Fruit fly (Drosophila melanogaster): Measurements from ENCODE around the gene CG43759.

The CG43759 gene

dm6 chrX:19020062-19020461, 89.9 kb downstream of the CG43759 start:
- TF ChIP-seq h (optimal IDR thresholded peaks at IDR 0.05) (no peak), insv (optimal IDR thresholded peaks at IDR 0.05) (no peak), ttk (optimal IDR thresholded peaks at IDR 0.05) (no peak), Sin3A (optimal IDR thresholded peaks at IDR 0.05) (no peak), Myc (optimal IDR thresholded peaks at IDR 0.05) (no peak), psq (optimal IDR thresholded peaks at IDR 0.05) (no peak)

DNA sequence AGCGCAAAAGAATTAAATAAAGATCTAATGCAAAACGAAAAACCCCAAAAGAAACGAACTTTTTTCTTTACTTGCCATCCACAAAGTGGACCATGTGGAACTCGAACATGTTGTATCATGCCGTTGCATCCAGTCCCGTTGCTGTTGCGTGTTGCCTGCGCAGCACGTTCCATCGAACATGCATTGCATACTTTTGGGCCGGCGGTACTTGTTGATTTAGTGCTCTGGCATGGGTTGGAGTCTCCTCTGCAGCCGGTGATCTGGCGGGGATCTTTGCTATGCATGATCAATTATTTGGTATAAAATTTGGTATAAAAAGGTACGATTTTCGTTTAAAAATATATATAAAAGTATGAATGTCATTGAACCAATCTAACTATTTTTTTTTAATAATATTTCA, 98.4 kb downstream of the CG43759 start:
- TF ChIP-seq ttk (optimal IDR thresholded peaks at IDR 0.05) = no peak
- TF ChIP-seq psq (optimal IDR thresholded peaks at IDR 0.05) = no peak
- no peak for TF ChIP-seq h (optimal IDR thresholded peaks at IDR 0.05)
- no peak for TF ChIP-seq insv (optimal IDR thresholded peaks at IDR 0.05)
- no peak for TF ChIP-seq Myc (optimal IDR thresholded peaks at IDR 0.05)
- no peak for TF ChIP-seq Sin3A (optimal IDR thresholded peaks at IDR 0.05)

dm6 chrX:19033739-19034138, 103.6 kb downstream of the CG43759 start:
- TF ChIP-seq Sin3A (optimal IDR thresholded peaks at IDR 0.05) = no peak
- no peak for TF ChIP-seq insv (optimal IDR thresholded peaks at IDR 0.05)
- no peak for TF ChIP-seq psq (optimal IDR thresholded peaks at IDR 0.05)
- TF ChIP-seq Myc (optimal IDR thresholded peaks at IDR 0.05) = no peak
- no peak for TF ChIP-seq ttk (optimal IDR thresholded peaks at IDR 0.05)
- TF ChIP-seq h (optimal IDR thresholded peaks at IDR 0.05) = no peak

dm6 chrX:19037137-19037536, 107.0 kb downstream of the CG43759 start:
- TF ChIP-seq insv (optimal IDR thresholded peaks at IDR 0.05) = no peak
- no peak for TF ChIP-seq Myc (optimal IDR thresholded peaks at IDR 0.05)
- TF ChIP-seq ttk (optimal IDR thresholded peaks at IDR 0.05) = no peak
- TF ChIP-seq psq (optimal IDR thresholded peaks at IDR 0.05) = no peak
- no peak for TF ChIP-seq h (optimal IDR thresholded peaks at IDR 0.05)
- no peak for TF ChIP-seq Sin3A (optimal IDR thresholded peaks at IDR 0.05)

dm6 chrX:19040261-19040660, 110.1 kb downstream of the CG43759 start:
- TF ChIP-seq Sin3A (optimal IDR thresholded peaks at IDR 0.05) (no peak), psq (optimal IDR thresholded peaks at IDR 0.05) (no peak), insv (optimal IDR thresholded peaks at IDR 0.05) (no peak), Myc (optimal IDR thresholded peaks at IDR 0.05) (no peak), ttk (optimal IDR thresholded peaks at IDR 0.05) (no peak), h (optimal IDR thresholded peaks at IDR 0.05) (no peak)

dm6 chrX:19050142-19050541, 120.0 kb downstream of the CG43759 start, which contains the start of gene Diedel3:
Gene Diedel3, plus strand, starts transcription at chrX:19050442.
- no peak for TF ChIP-seq h (optimal IDR thresholded peaks at IDR 0.05)
- TF ChIP-seq psq (optimal IDR thresholded peaks at IDR 0.05) = no peak

DNA sequence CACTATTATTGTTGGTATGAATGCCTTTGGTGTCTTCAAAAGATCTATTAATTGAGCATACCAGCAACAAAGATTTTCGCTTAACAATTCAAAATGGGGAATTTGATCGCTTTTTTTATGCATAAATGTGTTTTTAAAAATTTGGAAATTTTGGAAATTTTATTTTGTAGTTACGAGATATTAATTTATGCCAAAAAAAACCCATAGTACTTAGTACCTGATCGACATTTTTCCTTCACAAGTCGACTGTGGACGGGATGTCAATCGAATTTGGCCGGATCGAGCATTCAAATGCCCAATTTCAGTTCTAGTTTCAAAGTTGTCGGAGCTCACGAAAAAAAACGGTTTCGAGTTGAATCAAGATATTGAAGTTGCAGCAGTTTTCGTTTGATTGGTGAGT, 126.5 kb downstream of the CG43759 start, which contains the start of gene CG14190:
Gene CG14190 (plus strand): TSS at position 301 of the 400 bp plus-strand sequence.
- no peak for TF ChIP-seq insv (optimal IDR thresholded peaks at IDR 0.05)
- TF ChIP-seq Sin3A (optimal IDR thresholded peaks at IDR 0.05) = no peak
- no peak for TF ChIP-seq ttk (optimal IDR thresholded peaks at IDR 0.05)
- no peak for TF ChIP-seq Myc (optimal IDR thresholded peaks at IDR 0.05)
- TF ChIP-seq h (optimal IDR thresholded peaks at IDR 0.05) = no peak
- TF ChIP-seq psq (optimal IDR thresholded peaks at IDR 0.05) = no peak

DNA sequence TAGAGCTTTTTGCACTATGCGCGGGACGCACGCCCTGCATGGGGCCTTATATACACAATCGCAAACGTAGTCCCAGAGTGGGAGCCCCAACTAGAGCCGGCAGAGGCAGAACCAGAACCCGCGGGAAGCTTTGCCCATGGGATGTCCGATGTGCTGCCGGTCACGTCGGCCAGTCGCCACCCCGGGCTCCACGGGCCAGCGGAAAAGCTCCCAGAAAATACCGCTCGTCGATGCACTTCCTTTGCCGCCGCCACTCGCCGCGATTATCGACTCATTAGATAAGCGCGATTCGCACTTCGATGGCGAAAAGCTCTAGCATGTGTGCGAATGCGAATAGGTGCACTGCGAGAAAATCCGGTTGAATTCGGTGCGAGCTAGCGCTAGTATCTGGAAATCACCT, 138.7 kb downstream of the CG43759 start, which contains the start of gene CG34330:
Gene CG34330 (minus strand): TSS at position 101 of the 400 bp plus-strand sequence.
- no peak for TF ChIP-seq insv (optimal IDR thresholded peaks at IDR 0.05)
- TF ChIP-seq psq (optimal IDR thresholded peaks at IDR 0.05) = no peak
- TF ChIP-seq Sin3A (optimal IDR thresholded peaks at IDR 0.05) = no peak
- TF ChIP-seq Myc (optimal IDR thresholded peaks at IDR 0.05) = no peak
- TF ChIP-seq h (optimal IDR thresholded peaks at IDR 0.05) = no peak

DNA sequence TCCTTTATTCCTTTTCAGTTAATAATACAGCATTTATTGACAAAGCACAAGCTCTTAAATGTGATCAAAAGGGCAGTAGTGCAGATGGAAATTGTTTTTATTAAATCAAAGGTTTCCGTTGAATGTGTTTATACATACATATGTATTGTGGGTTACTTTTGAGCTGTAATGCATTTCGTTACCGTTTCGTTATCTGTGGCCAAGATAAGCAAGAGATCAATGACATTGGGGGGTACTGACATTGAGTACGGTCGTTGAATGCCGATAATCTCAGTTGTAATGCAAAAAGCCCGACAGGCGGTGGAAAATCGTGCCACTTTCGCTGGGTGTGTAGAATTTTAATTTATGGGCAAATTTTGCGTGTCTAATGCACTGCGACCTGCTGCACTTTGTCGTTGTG, 142.8 kb downstream of the CG43759 start:
- TF ChIP-seq Myc (optimal IDR thresholded peaks at IDR 0.05) (no peak), ttk (optimal IDR thresholded peaks at IDR 0.05) (no peak), h (optimal IDR thresholded peaks at IDR 0.05) (no peak), Sin3A (optimal IDR thresholded peaks at IDR 0.05) (no peak), psq (optimal IDR thresholded peaks at IDR 0.05) (no peak), insv (optimal IDR thresholded peaks at IDR 0.05) (no peak)

dm6 chrX:19073878-19074277, 143.7 kb downstream of the CG43759 start:
- TF ChIP-seq Myc (optimal IDR thresholded peaks at IDR 0.05) = no peak
- no peak for TF ChIP-seq Sin3A (optimal IDR thresholded peaks at IDR 0.05)
- no peak for TF ChIP-seq ttk (optimal IDR thresholded peaks at IDR 0.05)
- no peak for TF ChIP-seq insv (optimal IDR thresholded peaks at IDR 0.05)
- no peak for TF ChIP-seq h (optimal IDR thresholded peaks at IDR 0.05)
- TF ChIP-seq psq (optimal IDR thresholded peaks at IDR 0.05) = no peak

DNA sequence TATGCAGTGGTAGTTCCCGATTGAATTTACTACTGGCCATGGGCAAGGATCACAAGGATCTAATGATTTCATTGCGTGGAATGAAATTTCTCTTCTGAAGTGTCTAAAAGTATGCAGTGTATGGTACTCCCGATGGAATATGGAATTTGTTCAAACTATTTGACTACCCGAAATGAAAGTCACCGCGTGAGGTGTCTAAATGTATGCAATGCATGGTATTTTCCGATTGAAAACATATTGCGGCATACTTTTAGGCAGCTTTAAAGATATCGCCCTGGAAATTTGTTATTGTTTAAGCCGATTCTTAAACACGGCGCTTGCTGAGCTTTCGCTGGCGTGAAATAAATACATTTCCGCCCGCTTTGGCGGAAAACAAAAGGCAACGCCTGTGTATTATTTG, 144.4 kb downstream of the CG43759 start:
- TF ChIP-seq psq (optimal IDR thresholded peaks at IDR 0.05) (no peak), ttk (optimal IDR thresholded peaks at IDR 0.05) (no peak), Myc (optimal IDR thresholded peaks at IDR 0.05) (no peak), h (optimal IDR thresholded peaks at IDR 0.05) (no peak), Sin3A (optimal IDR thresholded peaks at IDR 0.05) (no peak), insv (optimal IDR thresholded peaks at IDR 0.05) (no peak)

DNA sequence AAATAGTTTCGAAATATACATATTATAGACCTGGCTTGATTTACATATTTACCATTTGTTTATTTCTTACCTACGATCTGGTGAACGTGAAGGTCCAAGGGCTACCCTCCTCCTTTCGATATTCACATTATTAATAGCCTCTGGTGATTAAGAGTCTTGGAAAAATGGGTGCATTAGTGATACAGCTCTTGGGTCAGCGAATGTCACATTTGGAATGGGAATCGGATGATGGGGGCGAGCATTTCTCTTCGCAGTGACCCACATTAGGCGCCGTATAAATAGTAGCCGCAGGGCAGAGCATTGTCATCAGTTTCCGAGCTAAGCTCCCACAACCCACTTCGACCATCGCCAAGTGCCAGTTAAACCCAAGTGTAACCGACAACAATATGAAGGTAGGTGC, 147.3 kb downstream of the CG43759 start, which contains the start of gene CG7406:
Gene CG7406 (plus strand): TSS at position 301 of the 400 bp plus-strand sequence.
- TF ChIP-seq h (optimal IDR thresholded peaks at IDR 0.05) = no peak
- no peak for TF ChIP-seq Sin3A (optimal IDR thresholded peaks at IDR 0.05)
- TF ChIP-seq ttk (optimal IDR thresholded peaks at IDR 0.05) = no peak
- TF ChIP-seq psq (optimal IDR thresholded peaks at IDR 0.05) = no peak
- no peak for TF ChIP-seq Myc (optimal IDR thresholded peaks at IDR 0.05)
- TF ChIP-seq insv (optimal IDR thresholded peaks at IDR 0.05) = no peak
